Fruit fly (Drosophila melanogaster) whole organism, embryonic: ENCODE data around the gene CG2444.

ENCODE experiments used
- Aef1 ChIP-seq: fragments of 200-800 bp; sonication (Bioruptor generic); IDR thresholded peaks from 3 replicates; pipeline ENCODE4 v1.3.6; 2022; ENCODE audit warnings: missing biosample characterization, missing genetic modification characterization
- Antp ChIP-seq: fragments of 200-800 bp; sonication (Bioruptor generic); optimal IDR thresholded peaks from 3 replicates; lab custom pipeline; 2016; ENCODE audit warnings: missing biosample characterization, missing genetic modification characterization
- Atf-2 ChIP-seq: fragments of 200-800 bp; sonication (Bioruptor generic); optimal IDR thresholded peaks from 2 replicates; lab custom pipeline; 2016; ENCODE audit warnings: missing biosample characterization, missing genetic modification characterization
- Atf6 ChIP-seq: fragments of 200-800 bp; sonication (Bioruptor generic); IDR thresholded peaks from 2 replicates; pipeline ENCODE4 v1.3.6; 2022; ENCODE audit warnings: missing biosample characterization, missing genetic modification characterization
- CG10209 ChIP-seq: fragments of 200-800 bp; sonication (Bioruptor generic); optimal IDR thresholded peaks from 3 replicates; lab custom pipeline; 2017; ENCODE audit warnings: missing biosample characterization, mild to moderate bottlenecking, missing genetic modification characterization, missing genetic modification reagents
- CG10321 ChIP-seq: fragments of 200-800 bp; sonication (Bioruptor generic); IDR thresholded peaks from 2 replicates; pipeline ENCODE4 v1.3.6; 2022; ENCODE audit warnings: missing biosample characterization, missing genetic modification characterization
- CG12236 ChIP-seq: fragments of 200-800 bp; sonication (Bioruptor generic); optimal IDR thresholded peaks from 2 replicates; lab custom pipeline; 2016; ENCODE audit warnings: missing biosample characterization, missing genetic modification characterization
- CG13424 ChIP-seq: fragments of 200-800 bp; sonication (Bioruptor generic); optimal IDR thresholded peaks from 2 replicates; lab custom pipeline; 2019; ENCODE audit warnings: missing biosample characterization, mild to moderate bottlenecking, missing genetic modification characterization, moderate library complexity
- CG13894 ChIP-seq: fragments of 200-800 bp; sonication (Bioruptor generic); optimal IDR thresholded peaks from 3 replicates; lab custom pipeline; 2018; ENCODE audit warnings: missing biosample characterization, mild to moderate bottlenecking, missing genetic modification characterization, moderate library complexity
- CG15073 ChIP-seq: fragments of 200-800 bp; sonication (Bioruptor generic); optimal IDR thresholded peaks from 2 replicates; lab custom pipeline; 2016; ENCODE audit warnings: missing biosample characterization, missing genetic modification characterization
- CG17912 ChIP-seq: fragments of 200-800 bp; sonication (Bioruptor generic); optimal IDR thresholded peaks from 2 replicates; lab custom pipeline; 2018; ENCODE audit warnings: missing biosample characterization, mild to moderate bottlenecking, missing genetic modification characterization
- CG18476 ChIP-seq: fragments of 200-800 bp; sonication (Bioruptor generic); optimal IDR thresholded peaks from 2 replicates; lab custom pipeline; 2016; ENCODE audit warnings: missing biosample characterization, mild to moderate bottlenecking, missing genetic modification characterization
- CG2129 ChIP-seq: fragments of 200-800 bp; sonication (Bioruptor generic); IDR thresholded peaks from 2 replicates; pipeline ENCODE4 v1.3.6; 2022; ENCODE audit warnings: missing biosample characterization, missing genetic modification characterization; ENCODE audit not compliant: partially characterized antibody
- CG31388 ChIP-seq: fragments of 200-800 bp; sonication (Bioruptor generic); optimal IDR thresholded peaks from 2 replicates; lab custom pipeline; 2016; ENCODE audit warnings: missing biosample characterization, missing genetic modification characterization
- CG3838 ChIP-seq: fragments of 200-800 bp; sonication (Bioruptor generic); optimal IDR thresholded peaks from 3 replicates; lab custom pipeline; 2016; ENCODE audit warnings: missing biosample characterization, missing genetic modification characterization
- CG42726 ChIP-seq: fragments of 200-800 bp; sonication (Bioruptor generic); IDR thresholded peaks from 2 replicates; pipeline ENCODE4 v1.3.6; 2022; ENCODE audit warnings: missing biosample characterization, missing genetic modification characterization; ENCODE audit not compliant: partially characterized antibody
- CG4820 ChIP-seq: fragments of 200-800 bp; sonication (Bioruptor generic); optimal IDR thresholded peaks from 3 replicates; lab custom pipeline; 2016; ENCODE audit warnings: missing biosample characterization, missing genetic modification characterization
- CG6272 ChIP-seq: fragments of 200-800 bp; sonication (Bioruptor generic); IDR thresholded peaks from 2 replicates; pipeline ENCODE4 v1.3.6; 2022; ENCODE audit warnings: missing biosample characterization, missing genetic modification characterization
- CG8290 ChIP-seq, 3 experiments: fragments of 200-800 bp; sonication (Bioruptor generic); optimal IDR thresholded peaks; 2 replicates each; lab custom pipeline; 2016 to 2019; ENCODE audit warnings: missing biosample characterization in 3 of 3, missing genetic modification characterization in 3 of 3, mild to moderate bottlenecking in 2 of 3, moderate library complexity in 1 of 3
- CG8388 ChIP-seq: fragments of 200-800 bp; sonication (Bioruptor generic); optimal IDR thresholded peaks from 2 replicates; lab custom pipeline; 2019; ENCODE audit warnings: missing biosample characterization, mild to moderate bottlenecking, missing genetic modification characterization, moderate library complexity
- CG8478 ChIP-seq: fragments of >200 bp; optimal IDR thresholded peaks from 2 replicates; lab custom pipeline; 2018
- Dfd ChIP-seq, 2 experiments: fragments of >200 bp; optimal IDR thresholded peaks; 2 replicates each; lab custom pipeline; 2017; ENCODE audit warnings: missing biosample characterization in 2 of 2, missing genetic modification characterization in 2 of 2
- Dp ChIP-seq: fragments of 200-800 bp; sonication (Bioruptor generic); optimal IDR thresholded peaks from 2 replicates; lab custom pipeline; 2018; ENCODE audit warnings: missing biosample characterization, mild to moderate bottlenecking, missing genetic modification characterization, moderate library complexity
- Drgx ChIP-seq: fragments of 200-800 bp; sonication (Bioruptor generic); IDR thresholded peaks from 2 replicates; pipeline ENCODE4 v1.3.6; 2022; ENCODE audit warnings: missing biosample characterization, missing genetic modification characterization
- Eip74EF ChIP-seq, 2 experiments: fragments of 200-800 bp in 1 of 2; fragments of >200 bp in 1 of 2; sonication (Bioruptor generic) in 1 of 2; optimal IDR thresholded peaks; 2 replicates each; lab custom pipeline; 2017 to 2019; ENCODE audit warnings: missing biosample characterization in 2 of 2, missing genetic modification characterization in 2 of 2, mild to moderate bottlenecking in 1 of 2, moderate library complexity in 1 of 2
- Gsc ChIP-seq: fragments of 200-800 bp; sonication (Bioruptor generic); IDR thresholded peaks from 2 replicates; pipeline ENCODE4 v1.3.6; 2022; ENCODE audit warnings: missing biosample characterization, missing genetic modification characterization
- Gug ChIP-seq: fragments of 200-800 bp; sonication (Bioruptor generic); IDR thresholded peaks from 4 replicates; pipeline ENCODE4 v1.3.6; 2022; ENCODE audit warnings: missing biosample characterization, missing genetic modification characterization
- HHEX ChIP-seq: fragments of 200-800 bp; sonication (Bioruptor generic); optimal IDR thresholded peaks from 3 replicates; lab custom pipeline; 2017; ENCODE audit warnings: missing biosample characterization, mild to moderate bottlenecking, missing genetic modification characterization, missing genetic modification reagents
- Lpt ChIP-seq: fragments of >200 bp; optimal IDR thresholded peaks from 2 replicates; lab custom pipeline; 2018; ENCODE audit warnings: missing biosample characterization, missing genetic modification characterization
- Med ChIP-seq: fragments of 200-800 bp; sonication (Bioruptor generic); peaks from one replicate; lab custom pipeline; 2016; ENCODE audit warnings: missing biosample characterization, missing genetic modification characterization, mild to moderate bottlenecking, inconsistent platforms, moderate library complexity
- Ravus ChIP-seq: fragments of 200-800 bp; sonication (Bioruptor generic); IDR thresholded peaks from 2 replicates; pipeline ENCODE4 v1.3.6; 2022; ENCODE audit warnings: missing biosample characterization, missing genetic modification characterization
- Xrp1 ChIP-seq: fragments of 200-800 bp; sonication (Bioruptor generic); IDR thresholded peaks from 2 replicates; pipeline ENCODE4 v1.3.6; 2022; ENCODE audit warnings: missing biosample characterization, missing genetic modification characterization
- ab ChIP-seq: fragments of 200-800 bp; sonication (Bioruptor generic); optimal IDR thresholded peaks from 2 replicates; lab custom pipeline; 2016; ENCODE audit warnings: missing biosample characterization, missing genetic modification characterization
- cg ChIP-seq: fragments of 200-800 bp; sonication (Bioruptor generic); optimal IDR thresholded peaks from 3 replicates; lab custom pipeline; 2019; ENCODE audit warnings: missing biosample characterization, mild to moderate bottlenecking, missing genetic modification characterization, moderate library complexity
- dimm ChIP-seq: fragments of 200-800 bp; sonication (Bioruptor generic); IDR thresholded peaks from 2 replicates; pipeline ENCODE4 v1.3.6; 2022; ENCODE audit warnings: missing biosample characterization, missing genetic modification characterization
- gcm2 ChIP-seq: fragments of 200-800 bp; sonication (Bioruptor generic); optimal IDR thresholded peaks from 2 replicates; lab custom pipeline; 2016; ENCODE audit warnings: missing biosample characterization, missing genetic modification characterization
- inv ChIP-seq: fragments of 200-800 bp; sonication (Bioruptor generic); IDR thresholded peaks from 2 replicates; pipeline ENCODE4 v1.3.6; 2022; ENCODE audit warnings: missing biosample characterization, missing genetic modification characterization; ENCODE audit not compliant: partially characterized antibody
- ken ChIP-seq: fragments of 200-800 bp; sonication (Bioruptor generic); IDR thresholded peaks from 3 replicates; pipeline ENCODE4 v1.3.6; 2022; ENCODE audit warnings: missing biosample characterization, missing genetic modification characterization
- kni ChIP-seq: fragments of 200-800 bp; sonication (Bioruptor generic); optimal IDR thresholded peaks from 3 replicates; lab custom pipeline; 2017; ENCODE audit warnings: mild to moderate bottlenecking, missing biosample characterization, missing genetic modification reagents, missing genetic modification characterization
- lola ChIP-seq, 3 experiments: fragments of >200 bp in 2 of 3; fragments of 200-800 bp in 1 of 3; sonication (Bioruptor generic) in 1 of 3; optimal IDR thresholded peaks; 2 replicates each; lab custom pipeline; 2017 to 2019; ENCODE audit warnings: missing biosample characterization in 3 of 3, missing genetic modification characterization in 3 of 3, mild to moderate bottlenecking in 1 of 3, moderate library complexity in 1 of 3
- maf-S ChIP-seq: fragments of 200-800 bp; sonication (Bioruptor generic); optimal IDR thresholded peaks from 2 replicates; lab custom pipeline; 2016; ENCODE audit warnings: missing biosample characterization, missing genetic modification characterization
- mld ChIP-seq: fragments of 200-800 bp; sonication (Bioruptor generic); IDR thresholded peaks from 3 replicates; pipeline ENCODE4 v1.3.6; 2022; ENCODE audit warnings: missing biosample characterization, missing genetic modification characterization; ENCODE audit not compliant: partially characterized antibody
- nmo ChIP-seq: fragments of 200-800 bp; sonication (Bioruptor generic); optimal IDR thresholded peaks from 2 replicates; lab custom pipeline; 2018; ENCODE audit warnings: missing biosample characterization, mild to moderate bottlenecking, missing genetic modification characterization, moderate library complexity
- pros ChIP-seq: fragments of 200-800 bp; sonication (Bioruptor generic); optimal IDR thresholded peaks from 3 replicates; lab custom pipeline; 2019; ENCODE audit warnings: missing biosample characterization, mild to moderate bottlenecking, missing genetic modification characterization, moderate library complexity
- pzg ChIP-seq: fragments of 200-800 bp; sonication (Bioruptor generic); optimal IDR thresholded peaks from 3 replicates; lab custom pipeline; 2018; ENCODE audit warnings: missing biosample characterization, mild to moderate bottlenecking, missing genetic modification characterization, moderate library complexity
- scrt ChIP-seq: fragments of 200-800 bp; sonication (Bioruptor generic); optimal IDR thresholded peaks from 2 replicates; lab custom pipeline; 2018; ENCODE audit warnings: missing biosample characterization, mild to moderate bottlenecking, missing genetic modification characterization, moderate library complexity
- slbo ChIP-seq: fragments of 200-800 bp; sonication (Bioruptor generic); IDR thresholded peaks from 2 replicates; pipeline ENCODE4 v1.3.6; 2022; ENCODE audit warnings: missing biosample characterization, missing genetic modification characterization
- so ChIP-seq: fragments of 200-800 bp; sonication (Bioruptor generic); IDR thresholded peaks from 3 replicates; pipeline ENCODE4 v1.3.6; 2022; ENCODE audit warnings: missing biosample characterization, missing genetic modification characterization
- tgo ChIP-seq: fragments of 200-800 bp; sonication (Bioruptor generic); IDR thresholded peaks from 3 replicates; pipeline ENCODE4 v1.3.6; 2022; ENCODE audit warnings: missing biosample characterization, missing genetic modification characterization
- twi ChIP-seq: fragments of 200-800 bp; optimal IDR thresholded peaks from 2 replicates; lab custom pipeline; 2019; ENCODE audit warnings: missing biosample characterization, mild to moderate bottlenecking, missing genetic modification characterization, moderate library complexity

CG2444 gene

DNA sequence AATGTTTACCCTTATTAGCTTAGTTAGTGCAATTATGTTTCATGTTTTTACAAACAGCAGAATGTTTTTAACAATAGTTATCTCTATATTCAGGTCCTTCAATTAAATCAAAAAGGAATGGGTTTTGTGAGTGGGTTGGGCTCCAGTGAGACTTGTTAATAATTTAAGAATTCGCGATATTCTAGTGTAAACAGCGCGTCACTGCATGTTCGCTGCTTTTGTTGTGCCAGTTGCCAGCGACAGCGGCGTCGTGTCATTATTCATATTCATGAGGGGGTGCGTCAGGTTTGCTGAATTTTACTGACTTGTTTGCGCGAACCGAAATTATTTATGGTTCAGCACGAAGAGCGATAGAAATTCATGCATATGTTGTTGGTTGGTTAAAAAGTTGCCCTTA lies 10.2 kb upstream of the CG2444 start, which contains the start of gene Amun (continued):
- TF ChIP-seq CG2129 (GFP tag; lab: Robert Waterston, UW): no peak
- TF ChIP-seq nmo: no peak
- no peak for TF ChIP-seq mld (GFP tag; lab: Robert Waterston, UW)
- no peak for TF ChIP-seq so
- peak; percentile 9 for TF ChIP-seq CG3838 (GFP tag; lab: Kevin White, UChicago)
- TF ChIP-seq gcm2: no peak
- no peak for TF ChIP-seq CG8290 (GFP tag; optimal IDR thresholded peaks at IDR 0.05; lab: Kevin White, UChicago)
- TF ChIP-seq CG8290 (tag; optimal IDR thresholded peaks at IDR 0.05; lab: Kevin White, UChicago): peak in 1 of 2 experiments; percentile 56
- TF ChIP-seq CG4820 (GFP tag; lab: Kevin White, UChicago): peak; percentile 97
- TF ChIP-seq Ravus (GFP tag; lab: Robert Waterston, UW): no peak
- TF ChIP-seq scrt (GFP tag; lab: Kevin White, UChicago): peak; percentile 26
- peak; percentile 60; the same call in 2 of the 3 replicates for TF ChIP-seq ken (GFP tag; lab: Robert Waterston, UW)
- no peak for TF ChIP-seq Eip74EF (GFP tag; optimal IDR thresholded peaks at IDR 0.05; lab: Kevin White, UChicago)
- TF ChIP-seq maf-S: no peak
- peak; percentile 3 for TF ChIP-seq Atf-2 (GFP tag; lab: Kevin White, UChicago)
- peak in 1 of 3 experiments; percentile 13 for TF ChIP-seq lola (GFP tag; optimal IDR thresholded peaks at IDR 0.05; lab: Kevin White, UChicago)
- no peak for TF ChIP-seq CG8388 (GFP tag; lab: Kevin White, UChicago)
- TF ChIP-seq ab: no peak
- no peak for TF ChIP-seq twi
- TF ChIP-seq inv: no peak
- peak; percentile 18 for TF ChIP-seq CG31388 (GFP tag; lab: Kevin White, UChicago)
- no peak for TF ChIP-seq CG18476
- TF ChIP-seq CG17912 (GFP tag; lab: Kevin White, UChicago): no peak
- TF ChIP-seq dimm (GFP tag; lab: Robert Waterston, UW): no peak
- TF ChIP-seq CG10321 (GFP tag; lab: Robert Waterston, UW): no peak
- no peak for TF ChIP-seq CG15073 (GFP tag; lab: Kevin White, UChicago)
- no peak for TF ChIP-seq CG42726 (GFP tag; lab: Robert Waterston, UW)
- no peak for TF ChIP-seq Gsc (GFP tag; lab: Robert Waterston, UW)
- peak; percentile 81 for TF ChIP-seq slbo (GFP tag; lab: Robert Waterston, UW)
- no peak for TF ChIP-seq pros (GFP tag; lab: Kevin White, UChicago)
- 0 out of 2 replicates have a peak, but pooled peaks have one; percentile 9 for TF ChIP-seq Drgx (GFP tag; lab: Robert Waterston, UW)
- TF ChIP-seq pzg: no peak
- TF ChIP-seq Gug (GFP tag; lab: Robert Waterston, UW): peak; percentile 72; the same call in 3 of the 4 replicates
- TF ChIP-seq CG10209: no peak
- 0 out of 2 replicates have a peak, but pooled peaks have one; percentile 29 for TF ChIP-seq Xrp1 (GFP tag; lab: Robert Waterston, UW)
- 0 out of 2 replicates have a peak, but pooled peaks have one; percentile 4 for TF ChIP-seq CG6272 (GFP tag; lab: Robert Waterston, UW)
- peak; percentile 75 for TF ChIP-seq Med
- TF ChIP-seq Dfd (GFP tag; optimal IDR thresholded peaks at IDR 0.05; lab: Kevin White, UChicago): no peak
- TF ChIP-seq Dp: no peak
- no peak for TF ChIP-seq CG12236
- TF ChIP-seq tgo (GFP tag; lab: Robert Waterston, UW): no peak
- TF ChIP-seq CG8478 (lab: Kevin White, UChicago): no peak
- peak; percentile 13 for TF ChIP-seq HHEX
- no peak for TF ChIP-seq kni (GFP tag; lab: Kevin White, UChicago)
- TF ChIP-seq Antp (GFP tag; lab: Kevin White, UChicago): peak; percentile 45
- TF ChIP-seq CG13424 (tag; lab: Kevin White, UChicago): no peak
- TF ChIP-seq Atf6 (GFP tag; lab: Robert Waterston, UW): no peak
- peak; percentile 21; the same call in 1 of the 3 replicates for TF ChIP-seq Aef1 (GFP tag; lab: Robert Waterston, UW)
- no peak for TF ChIP-seq cg (GFP tag; lab: Kevin White, UChicago)
- TF ChIP-seq Lpt: no peak
- no peak for TF ChIP-seq CG13894 (tag; lab: Kevin White, UChicago)
